Worm (Caenorhabditis elegans): ENCODE results near the gene flp-1.

DNA sequence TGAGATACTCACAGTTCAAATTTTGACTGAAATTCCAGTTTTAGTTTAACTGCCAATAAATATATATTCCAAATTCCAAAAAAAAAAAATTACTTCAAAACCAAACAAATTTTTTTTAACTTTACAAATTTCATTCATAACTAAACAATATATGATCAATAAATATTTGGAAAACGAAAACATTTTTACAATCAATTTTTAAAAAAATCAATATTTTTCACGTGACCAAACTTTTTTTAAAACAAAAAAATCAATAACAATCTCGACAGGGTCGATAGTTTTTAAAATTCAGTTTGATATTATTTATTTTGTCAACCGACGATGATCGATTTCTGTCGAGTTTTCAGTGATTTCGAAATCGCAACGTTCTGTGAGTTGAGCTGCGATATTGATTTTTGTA, 5.7 kb downstream of the flp-1 start, which contains the start of gene F23B2.7:
- TF ChIP-seq rnt-1 (tag; optimal IDR thresholded peaks at IDR 0.05) (no peak), nhr-11 (tag; optimal IDR thresholded peaks at IDR 0.05) (no peak), T23F11.4 (GFP tag; optimal IDR thresholded peaks at IDR 0.05) (no peak), unc-42 (tag; optimal IDR thresholded peaks at IDR 0.05) (no peak), dve-1 (tag; optimal IDR thresholded peaks at IDR 0.05) (no peak), hlh-15 (tag; optimal IDR thresholded peaks at IDR 0.05) (no peak), eyg-1 (tag; optimal IDR thresholded peaks at IDR 0.05) (no peak), sox-4 (tag; optimal IDR thresholded peaks at IDR 0.05) (no peak), F13H6.1 (tag; optimal IDR thresholded peaks at IDR 0.05) (no peak), elt-2 (tag; optimal IDR thresholded peaks at IDR 0.05) (no peak), sox-2 (GFP tag; IDR thresholded peaks at IDR 0.05) (no peak), unc-86 (tag; optimal IDR thresholded peaks at IDR 0.05) (no peak), pha-2 (tag; optimal IDR thresholded peaks at IDR 0.05) (no peak), tbx-2 (tag; optimal IDR thresholded peaks at IDR 0.05) (no peak)

Data from whole organism, late embryonic.